Worm (Caenorhabditis elegans) whole organism, L4 larva: ENCODE measurements around the gene nlp-101.
A peak's percentile ranks its signal among the peaks of the same experiment; 100 is the strongest.

Experiments
- D1046.2 ChIP-seq: fragments of 200-800 bp; sonication (Bioruptor generic); IDR thresholded peaks from 2 replicates; pipeline ENCODE4 v1.3.6; 2022; ENCODE audit warnings: missing genetic modification characterization, missing compliant biosample characterization
- F26F4.8 ChIP-seq: fragments of 200-800 bp; sonication (Bioruptor generic); conservative IDR thresholded peaks from 2 replicates; pipeline ENCODE4 v1.3.6; 2022; ENCODE audit warnings: missing genetic modification characterization, missing compliant biosample characterization
- F37D6.2 ChIP-seq: sonication (generic microtip); optimal IDR thresholded peaks from 2 replicates; lab custom pipeline; 2016; ENCODE audit warnings: mild to moderate bottlenecking, missing genetic modification characterization, missing compliant biosample characterization
- R02D3.7 ChIP-seq: fragments of 150-350 bp; sonication (generic microtip); optimal IDR thresholded peaks from 3 replicates; lab custom pipeline; 2014; ENCODE audit warnings: missing biosample characterization, missing genetic modification characterization
- T26A8.4 ChIP-seq: fragments of 200-800 bp; sonication (Bioruptor generic); IDR thresholded peaks from 2 replicates; pipeline ENCODE4 v1.3.6; 2022; ENCODE audit warnings: missing genetic modification characterization, missing compliant biosample characterization
- Y5F2A.4 ChIP-seq: fragments of 200-800 bp; sonication (Bioruptor generic); optimal IDR thresholded peaks from 2 replicates; lab custom pipeline; 2018; ENCODE audit warnings: mild to moderate bottlenecking, missing genetic modification characterization, missing compliant biosample characterization
- ZK337.2 ChIP-seq: fragments of 200-800 bp; sonication (Bioruptor generic); IDR thresholded peaks from 2 replicates; pipeline ENCODE4 v1.3.6; 2022; ENCODE audit warnings: missing genetic modification reagents, missing genetic modification characterization, missing compliant biosample characterization
- aha-1 ChIP-seq: fragments of 150-350 bp; peaks from one replicate; lab custom pipeline; 2014; ENCODE audit warnings: missing biosample characterization, missing genetic modification characterization
- aly-2 ChIP-seq: sonication (generic microtip); optimal IDR thresholded peaks from 2 replicates; lab custom pipeline; 2018; ENCODE audit warnings: missing biosample characterization, missing genetic modification characterization
- attf-4 ChIP-seq: sonication (generic microtip); optimal IDR thresholded peaks from 3 replicates; lab custom pipeline; 2017; ENCODE audit warnings: missing biosample characterization, missing genetic modification characterization
- ceh-20 ChIP-seq: fragments of 200-800 bp; sonication (Bioruptor generic); IDR thresholded peaks from 2 replicates; pipeline ENCODE4 v1.3.6; 2022; ENCODE audit warnings: missing genetic modification reagents, missing genetic modification characterization, missing compliant biosample characterization
- ceh-28 ChIP-seq: fragments of 150-350 bp; optimal IDR thresholded peaks from 2 replicates; lab custom pipeline; 2014; ENCODE audit warnings: missing biosample characterization, missing genetic modification reagents, missing genetic modification characterization
- ceh-32 ChIP-seq: sonication (generic microtip); optimal IDR thresholded peaks from 2 replicates; lab custom pipeline; 2016; ENCODE audit warnings: mild to moderate bottlenecking, missing genetic modification characterization, missing compliant biosample characterization; ENCODE audit not compliant: poor library complexity
- ctbp-1 ChIP-seq: fragments of 200-800 bp; sonication (Bioruptor generic); IDR thresholded peaks from 2 replicates; pipeline ENCODE4 v1.3.6; 2022; ENCODE audit warnings: missing genetic modification reagents, missing genetic modification characterization, missing compliant biosample characterization
- daf-19 ChIP-seq: fragments of 200-800 bp; sonication (Bioruptor generic); conservative IDR thresholded peaks from 2 replicates; pipeline ENCODE4 v1.3.6; 2022; ENCODE audit warnings: missing genetic modification characterization, missing compliant biosample characterization
- dmd-8 ChIP-seq: fragments of 200-800 bp; sonication (Bioruptor generic); IDR thresholded peaks from 2 replicates; pipeline ENCODE4 v1.3.6; 2022; ENCODE audit warnings: missing genetic modification characterization, missing compliant biosample characterization
- dmd-9 ChIP-seq: fragments of 200-800 bp; sonication (Bioruptor generic); IDR thresholded peaks from 2 replicates; pipeline ENCODE4 v1.3.6; 2022; ENCODE audit warnings: missing genetic modification reagents, missing genetic modification characterization, missing compliant biosample characterization
- dve-1 ChIP-seq: sonication (generic microtip); optimal IDR thresholded peaks from 2 replicates; lab custom pipeline; 2017; ENCODE audit warnings: antibody characterized with exemption, mild to moderate bottlenecking, missing genetic modification characterization, missing compliant biosample characterization; ENCODE audit not compliant: insufficient read depth
- egl-27 ChIP-seq: sonication (generic microtip); optimal IDR thresholded peaks from 3 replicates; lab custom pipeline; 2017; ENCODE audit warnings: missing biosample characterization, missing genetic modification reagents, missing genetic modification characterization
- egl-43 ChIP-seq: fragments of 200-800 bp; sonication (Bioruptor generic); IDR thresholded peaks from 2 replicates; pipeline ENCODE4 v1.3.6; 2022; ENCODE audit warnings: missing genetic modification reagents, missing genetic modification characterization, missing compliant biosample characterization
- gei-8 ChIP-seq: fragments of 200-800 bp; sonication (Bioruptor generic); optimal IDR thresholded peaks from 2 replicates; lab custom pipeline; 2018; ENCODE audit warnings: mild to moderate bottlenecking, missing genetic modification characterization, missing compliant biosample characterization
- hlh-11 ChIP-seq: fragments of 200-800 bp; sonication (Bioruptor generic); optimal IDR thresholded peaks from 2 replicates; lab custom pipeline; 2018; ENCODE audit warnings: mild to moderate bottlenecking, missing genetic modification characterization, missing compliant biosample characterization
- hlh-30 ChIP-seq: sonication (generic microtip); optimal IDR thresholded peaks from 2 replicates; lab custom pipeline; 2017; ENCODE audit warnings: antibody characterized with exemption, mild to moderate bottlenecking, missing genetic modification characterization, missing compliant biosample characterization; ENCODE audit not compliant: insufficient read depth
- hmg-1.1 ChIP-seq: fragments of 200-800 bp; sonication (Bioruptor generic); IDR thresholded peaks from 2 replicates; pipeline ENCODE4 v1.3.6; 2022; ENCODE audit warnings: missing genetic modification reagents, missing genetic modification characterization, missing compliant biosample characterization
- lim-7 ChIP-seq: fragments of 200-800 bp; sonication (Bioruptor generic); IDR thresholded peaks from 2 replicates; pipeline ENCODE4 v1.3.6; 2022; ENCODE audit warnings: missing genetic modification characterization, missing compliant biosample characterization
- lin-13 ChIP-seq: fragments of 150-350 bp; optimal IDR thresholded peaks from 2 replicates; lab custom pipeline; 2014; ENCODE audit warnings: missing biosample characterization, missing genetic modification reagents, missing genetic modification characterization
- lin-15B ChIP-seq: fragments of 150-350 bp; sonication (generic microtip); optimal IDR thresholded peaks from 3 replicates; lab custom pipeline; 2014; ENCODE audit warnings: missing biosample characterization, missing genetic modification characterization
- lin-38 ChIP-seq: fragments of 200-800 bp; sonication (Bioruptor generic); IDR thresholded peaks from 2 replicates; pipeline ENCODE4 v1.3.6; 2022; ENCODE audit warnings: missing genetic modification reagents, missing genetic modification characterization, missing compliant biosample characterization
- lin-39 ChIP-seq: fragments of 150-350 bp; optimal IDR thresholded peaks from 2 replicates; lab custom pipeline; 2014; ENCODE audit warnings: missing biosample characterization, missing genetic modification reagents, missing genetic modification characterization
- lsy-2 ChIP-seq, 2 experiments: fragments of 150-350 bp in 1 of 2; sonication (generic microtip) in 1 of 2; optimal IDR thresholded peaks; 2 replicates each; lab custom pipeline; 2014 to 2017; ENCODE audit warnings: missing biosample characterization in 2 of 2, missing genetic modification characterization in 2 of 2
- mdl-1 ChIP-seq, 2 experiments: fragments of 150-350 bp in 1 of 2; sonication (generic microtip) in 1 of 2; optimal IDR thresholded peaks; 2 replicates each; lab custom pipeline; 2014 to 2017; ENCODE audit warnings: missing biosample characterization in 2 of 2, missing genetic modification characterization in 2 of 2
- mep-1 ChIP-seq: fragments of 150-350 bp; sonication (generic microtip); optimal IDR thresholded peaks from 3 replicates; lab custom pipeline; 2014; ENCODE audit warnings: missing biosample characterization, missing genetic modification characterization
- mxl-3 ChIP-seq: fragments of 200-800 bp; sonication (Bioruptor generic); optimal IDR thresholded peaks from 2 replicates; lab custom pipeline; 2018; ENCODE audit warnings: mild to moderate bottlenecking, missing genetic modification characterization, missing compliant biosample characterization
- nhr-11 ChIP-seq: fragments of 150-350 bp; optimal IDR thresholded peaks from 2 replicates; lab custom pipeline; 2014; ENCODE audit warnings: missing biosample characterization, missing genetic modification characterization
- nhr-111 ChIP-seq: fragments of 200-800 bp; sonication (Bioruptor generic); optimal IDR thresholded peaks from 2 replicates; lab custom pipeline; 2018; ENCODE audit warnings: mild to moderate bottlenecking, missing genetic modification characterization, missing compliant biosample characterization
- nhr-237 ChIP-seq: sonication (generic microtip); optimal IDR thresholded peaks from 2 replicates; lab custom pipeline; 2017; ENCODE audit warnings: missing biosample characterization, missing genetic modification characterization
- nhr-28 ChIP-seq: fragments of 150-350 bp; optimal IDR thresholded peaks from 2 replicates; lab custom pipeline; 2014; ENCODE audit warnings: missing biosample characterization, missing genetic modification characterization
- nhr-42 ChIP-seq: fragments of 200-800 bp; sonication (Bioruptor generic); IDR thresholded peaks from 2 replicates; pipeline ENCODE4 v1.3.6; 2022; ENCODE audit warnings: missing genetic modification characterization, missing compliant biosample characterization
- nhr-6 ChIP-seq: fragments of 150-350 bp; optimal IDR thresholded peaks from 2 replicates; lab custom pipeline; 2014; ENCODE audit warnings: missing biosample characterization, missing genetic modification characterization
- nhr-76 ChIP-seq: fragments of 150-350 bp; optimal IDR thresholded peaks from 2 replicates; lab custom pipeline; 2014; ENCODE audit warnings: missing biosample characterization, missing genetic modification characterization
- php-3 ChIP-seq: fragments of 200-800 bp; sonication (Bioruptor generic); IDR thresholded peaks from 2 replicates; pipeline ENCODE4 v1.3.6; 2022; ENCODE audit warnings: missing genetic modification reagents, missing genetic modification characterization, missing compliant biosample characterization
- rbr-2 ChIP-seq: sonication (generic microtip); optimal IDR thresholded peaks from 2 replicates; lab custom pipeline; 2016; ENCODE audit warnings: missing genotype, missing genetic modification characterization, missing compliant biosample characterization
- saeg-2 ChIP-seq: fragments of 200-800 bp; sonication (Bioruptor generic); IDR thresholded peaks from 2 replicates; pipeline ENCODE4 v1.3.6; 2022; ENCODE audit warnings: missing genetic modification reagents, missing genetic modification characterization, missing compliant biosample characterization
- spr-3 ChIP-seq: fragments of 200-800 bp; sonication (Bioruptor generic); optimal IDR thresholded peaks from 2 replicates; lab custom pipeline; 2018; ENCODE audit warnings: mild to moderate bottlenecking, missing genetic modification characterization, missing compliant biosample characterization
- unc-39 ChIP-seq: sonication (generic microtip); optimal IDR thresholded peaks from 2 replicates; lab custom pipeline; 2017; ENCODE audit warnings: missing biosample characterization, missing genetic modification characterization
- vab-7 ChIP-seq: fragments of 200-800 bp; sonication (Bioruptor generic); IDR thresholded peaks from 2 replicates; pipeline ENCODE4 v1.3.6; 2022; ENCODE audit warnings: missing genetic modification reagents, missing genetic modification characterization, missing compliant biosample characterization
- zfp-3 ChIP-seq: fragments of 200-800 bp; sonication (Bioruptor generic); conservative IDR thresholded peaks from 2 replicates; pipeline ENCODE4 v1.3.6; 2022; ENCODE audit warnings: missing genetic modification reagents, missing genetic modification characterization, missing compliant biosample characterization
- zip-11 ChIP-seq: fragments of 200-800 bp; sonication (Bioruptor generic); IDR thresholded peaks from 2 replicates; pipeline ENCODE4 v1.3.6; 2022; ENCODE audit warnings: missing genetic modification characterization, missing compliant biosample characterization
- ztf-7 ChIP-seq: fragments of 150-350 bp; optimal IDR thresholded peaks from 2 replicates; lab custom pipeline; 2014; ENCODE audit warnings: missing biosample characterization, missing genetic modification characterization

Gene nlp-101

DNA sequence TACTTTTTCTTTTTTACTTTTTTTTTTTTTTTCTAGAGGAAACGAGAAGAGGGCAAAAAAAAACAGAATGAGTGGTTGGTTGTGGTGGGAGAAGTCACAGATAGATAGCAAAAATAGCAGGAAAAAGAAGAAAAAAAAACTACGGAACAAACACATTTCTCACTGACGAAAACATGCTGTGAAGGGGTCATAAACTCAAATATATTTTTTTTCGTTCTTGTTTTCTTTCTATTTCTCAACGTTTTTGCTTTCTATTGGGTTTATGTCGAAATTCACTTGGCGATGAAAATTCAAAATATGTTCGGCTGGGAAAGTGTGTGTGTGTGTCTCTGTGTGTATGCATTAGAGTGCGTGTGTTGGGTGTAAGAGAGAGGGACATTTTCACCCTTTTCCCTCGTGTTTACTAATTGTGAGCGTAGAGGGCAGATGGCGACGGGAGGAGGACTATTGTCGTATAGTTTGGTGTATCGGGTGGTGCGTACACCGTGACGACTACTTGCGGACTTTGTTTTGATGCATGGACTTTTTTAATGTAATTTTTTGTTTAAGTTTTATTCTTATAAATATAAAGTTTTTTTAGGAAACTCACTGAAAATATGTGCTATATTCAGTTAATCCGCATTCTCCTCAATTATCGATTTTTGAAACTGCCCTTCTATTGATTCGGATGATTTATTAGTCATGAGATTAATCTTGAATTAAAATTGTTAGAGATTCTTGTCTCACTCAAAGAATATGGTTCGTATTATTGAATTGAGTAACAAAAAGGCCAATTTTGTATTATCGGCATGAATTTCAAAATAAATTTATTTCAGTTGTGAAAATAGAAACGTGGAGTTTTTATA lies 29.1 kb upstream of the nlp-101 start (continued):
- TF ChIP-seq Y5F2A.4 (GFP tag; lab: Kevin White, UChicago) (no peak), mep-1 (peak; percentile 84), ceh-28 (tag; lab: Kevin White, UChicago) (peak; percentile 78), nhr-111 (no peak), hmg-1.1 (GFP tag; lab: Robert Waterston, UW) (peak; percentile 74), ceh-20 (GFP tag; lab: Robert Waterston, UW) (no peak), dve-1 (tag; lab: Kevin White, UChicago) (peak; percentile 42), lin-39 (tag; lab: Kevin White, UChicago) (no peak), nhr-76 (no peak), lin-13 (GFP tag; lab: Kevin White, UChicago) (no peak), aha-1 (tag; lab: Kevin White, UChicago) (peak; percentile 95), T26A8.4 (no peak), ceh-32 (no peak), saeg-2 (no peak), lin-38 (GFP tag; lab: Robert Waterston, UW) (no peak), nhr-28 (tag; lab: Kevin White, UChicago) (peak; percentile 35), ctbp-1 (GFP tag; lab: Robert Waterston, UW) (0 out of 2 replicates have a peak, but pooled peaks have one; percentile 28), rbr-2 (tag; lab: Kevin White, UChicago) (peak; percentile 49), mdl-1 (tag; optimal IDR thresholded peaks at IDR 0.05; lab: Kevin White, UChicago) (peak in 1 of 2 experiments; percentile 76), unc-39 (no peak), hlh-11 (peak; percentile 64), mxl-3 (GFP tag; lab: Kevin White, UChicago) (peak; percentile 72), ztf-7 (tag; lab: Kevin White, UChicago) (no peak), dmd-8 (GFP tag; lab: Robert Waterston, UW) (no peak), php-3 (GFP tag; lab: Robert Waterston, UW) (no peak), attf-4 (tag; lab: Kevin White, UChicago) (no peak), hlh-30 (tag; lab: Kevin White, UChicago) (peak; percentile 72), nhr-42 (GFP tag; lab: Robert Waterston, UW) (no peak), lin-15B (tag; lab: Kevin White, UChicago) (no peak), F37D6.2 (tag; lab: Kevin White, UChicago) (no peak), nhr-237 (tag; lab: Kevin White, UChicago) (no peak), daf-19 (no peak)

DNA sequence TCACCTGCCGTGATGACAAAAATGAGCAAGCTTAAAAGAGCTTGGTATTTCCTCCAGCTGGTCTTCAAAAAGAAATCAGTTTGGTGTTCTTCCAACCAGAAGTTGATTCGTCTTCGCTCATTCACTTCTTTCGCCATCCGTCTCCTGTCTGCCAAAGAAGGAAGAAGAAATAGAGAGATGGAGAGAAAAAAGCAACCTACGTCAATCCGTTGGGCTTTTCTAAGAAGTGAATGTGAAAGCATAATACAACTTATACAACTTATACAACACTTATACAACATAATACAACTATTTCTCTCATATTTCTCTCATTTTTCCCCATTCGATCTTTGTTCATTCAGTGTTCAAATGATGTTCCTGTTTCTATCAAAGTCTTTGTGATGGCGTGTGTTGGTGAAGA lies 27.7 kb upstream of the nlp-101 start:
- TF ChIP-seq nhr-11 (peak; percentile 26), mep-1 (peak; percentile 36), lim-7 (GFP tag; lab: Robert Waterston, UW) (no peak), F26F4.8 (GFP tag; lab: Robert Waterston, UW) (no peak), egl-27 (no peak)

DNA sequence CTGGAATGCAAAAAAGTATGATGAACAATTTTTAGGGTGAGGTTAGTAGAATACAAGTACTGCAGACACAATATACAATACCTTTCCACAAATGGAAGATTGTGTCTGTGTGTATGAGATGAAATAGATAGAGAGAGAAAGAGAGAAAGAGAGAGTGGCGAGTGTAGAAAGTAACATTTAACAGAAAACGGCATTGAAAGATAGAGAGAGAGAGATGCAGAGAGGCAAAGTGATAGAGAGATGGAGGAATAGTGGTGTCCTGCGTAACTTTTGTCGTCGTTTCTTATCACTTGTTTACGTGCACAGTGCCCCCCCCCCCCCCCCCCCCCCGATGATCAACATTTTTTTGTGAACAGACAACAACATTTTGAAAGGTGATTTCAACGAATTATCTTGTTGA lies 23.9 kb upstream of the nlp-101 start:
- TF ChIP-seq ztf-7 (tag; lab: Kevin White, UChicago), result peak; percentile 21
- TF ChIP-seq zip-11 (GFP tag; lab: Robert Waterston, UW), result no peak
- no peak for TF ChIP-seq gei-8 (GFP tag; lab: Kevin White, UChicago)
- no peak for TF ChIP-seq zfp-3 (GFP tag; lab: Robert Waterston, UW)
- peak; percentile 86 for TF ChIP-seq hlh-11
- peak in 1 of 2 experiments; percentile 56 for TF ChIP-seq lsy-2 (tag; optimal IDR thresholded peaks at IDR 0.05; lab: Kevin White, UChicago)
- no peak for TF ChIP-seq R02D3.7 (tag; lab: Kevin White, UChicago)
- no peak for TF ChIP-seq dmd-9 (GFP tag; lab: Robert Waterston, UW)
- TF ChIP-seq Y5F2A.4 (GFP tag; lab: Kevin White, UChicago), result no peak
- no peak for TF ChIP-seq aly-2 (tag; lab: Kevin White, UChicago)
- no peak for TF ChIP-seq egl-43 (GFP tag; lab: Robert Waterston, UW)
- peak; percentile 65 for TF ChIP-seq nhr-6 (tag; lab: Kevin White, UChicago)
- TF ChIP-seq vab-7 (GFP tag; lab: Robert Waterston, UW), result no peak
- peak; percentile 83 for TF ChIP-seq dve-1 (tag; lab: Kevin White, UChicago)
- TF ChIP-seq D1046.2, result no peak
- TF ChIP-seq nhr-237 (tag; lab: Kevin White, UChicago), result no peak
- TF ChIP-seq ZK337.2 (GFP tag; lab: Robert Waterston, UW), result no peak
- TF ChIP-seq spr-3, result no peak
- no peak for TF ChIP-seq ceh-20 (GFP tag; lab: Robert Waterston, UW)
